Fruit fly (Drosophila melanogaster) whole organism, embryonic: ENCODE measurements around the gene CG6055.

ENCODE experiments used
- Abd-B ChIP-seq: fragments of 200-800 bp; sonication (Bioruptor generic); optimal IDR thresholded peaks from 2 replicates; lab custom pipeline; 2018; ENCODE audit warnings: missing biosample characterization, mild to moderate bottlenecking, missing genetic modification characterization, moderate library complexity
- Aef1 ChIP-seq: fragments of 200-800 bp; sonication (Bioruptor generic); IDR thresholded peaks from 3 replicates; pipeline ENCODE4 v1.3.6; 2022; ENCODE audit warnings: missing biosample characterization, missing genetic modification characterization
- Asciz ChIP-seq: fragments of 200-800 bp; sonication (Bioruptor generic); optimal IDR thresholded peaks from 2 replicates; lab custom pipeline; 2017; ENCODE audit warnings: missing biosample characterization, mild to moderate bottlenecking, missing genetic modification characterization, missing genetic modification reagents
- CG10366 ChIP-seq: fragments of 200-800 bp; sonication (Bioruptor generic); IDR thresholded peaks from 2 replicates; pipeline ENCODE4 v1.3.6; 2022; ENCODE audit warnings: missing biosample characterization, missing genetic modification characterization
- CG10979 ChIP-seq: fragments of 200-800 bp; sonication (Bioruptor generic); optimal IDR thresholded peaks from 2 replicates; lab custom pipeline; 2018; ENCODE audit warnings: missing biosample characterization, mild to moderate bottlenecking, missing genetic modification characterization, moderate library complexity
- CG11723 ChIP-seq: fragments of 200-800 bp; sonication (Bioruptor generic); optimal IDR thresholded peaks from 2 replicates; lab custom pipeline; 2017; ENCODE audit warnings: missing biosample characterization, mild to moderate bottlenecking, missing genetic modification characterization
- CG12104 ChIP-seq: fragments of 200-800 bp; sonication (Bioruptor generic); optimal IDR thresholded peaks from 3 replicates; lab custom pipeline; 2016; ENCODE audit warnings: missing biosample characterization, missing genetic modification characterization
- CG12155 ChIP-seq: fragments of 200-800 bp; sonication (Bioruptor generic); optimal IDR thresholded peaks from 3 replicates; lab custom pipeline; 2016; ENCODE audit warnings: missing biosample characterization, missing genetic modification characterization
- CG12769 ChIP-seq: fragments of 200-800 bp; sonication (Bioruptor generic); optimal IDR thresholded peaks from 2 replicates; lab custom pipeline; 2019; ENCODE audit warnings: missing biosample characterization, mild to moderate bottlenecking, missing genetic modification characterization, moderate library complexity
- CG13296 ChIP-seq: fragments of 200-800 bp; sonication (Bioruptor generic); optimal IDR thresholded peaks from 3 replicates; lab custom pipeline; 2018; ENCODE audit warnings: missing biosample characterization, mild to moderate bottlenecking, missing genetic modification characterization
- CG13894 ChIP-seq: fragments of 200-800 bp; sonication (Bioruptor generic); optimal IDR thresholded peaks from 3 replicates; lab custom pipeline; 2018; ENCODE audit warnings: missing biosample characterization, mild to moderate bottlenecking, missing genetic modification characterization, moderate library complexity
- CG14965 ChIP-seq: fragments of 200-800 bp; sonication (Bioruptor generic); optimal IDR thresholded peaks from 2 replicates; lab custom pipeline; 2016; ENCODE audit warnings: missing biosample characterization, missing genetic modification characterization, borderline replicate concordance
- CG15601 ChIP-seq: fragments of 200-800 bp; sonication (Bioruptor generic); optimal IDR thresholded peaks from 3 replicates; lab custom pipeline; 2019; ENCODE audit warnings: missing biosample characterization, mild to moderate bottlenecking, missing genetic modification characterization, moderate library complexity
- CG17359 ChIP-seq: fragments of 200-800 bp; sonication (Bioruptor generic); optimal IDR thresholded peaks from 3 replicates; lab custom pipeline; 2018; ENCODE audit warnings: missing biosample characterization, mild to moderate bottlenecking, missing genetic modification characterization, moderate library complexity
- CG18476 ChIP-seq: fragments of 200-800 bp; sonication (Bioruptor generic); optimal IDR thresholded peaks from 2 replicates; lab custom pipeline; 2016; ENCODE audit warnings: missing biosample characterization, mild to moderate bottlenecking, missing genetic modification characterization
- CG2889 ChIP-seq: fragments of 200-800 bp; sonication (Bioruptor generic); IDR thresholded peaks from 3 replicates; pipeline ENCODE4 v1.3.6; 2022; ENCODE audit warnings: missing biosample characterization, missing genetic modification characterization
- CG30403 ChIP-seq: fragments of 200-800 bp; sonication (Bioruptor generic); optimal IDR thresholded peaks from 3 replicates; lab custom pipeline; 2016; ENCODE audit warnings: missing biosample characterization, missing genetic modification characterization
- CG31441 ChIP-seq: fragments of 200-800 bp; sonication (Bioruptor generic); IDR thresholded peaks from 2 replicates; pipeline ENCODE4 v1.3.6; 2022; ENCODE audit warnings: missing biosample characterization, missing genetic modification characterization
- CG6254 ChIP-seq: fragments of 200-800 bp; sonication (Bioruptor generic); optimal IDR thresholded peaks from 3 replicates; lab custom pipeline; 2017; ENCODE audit warnings: mild to moderate bottlenecking, missing biosample characterization, missing genetic modification reagents, missing genetic modification characterization
- CG6683 ChIP-seq: fragments of 200-800 bp; sonication (Bioruptor generic); optimal IDR thresholded peaks from 2 replicates; lab custom pipeline; 2017; ENCODE audit warnings: missing biosample characterization, mild to moderate bottlenecking, missing genetic modification characterization, missing genetic modification reagents
- CG8478 ChIP-seq: fragments of >200 bp; optimal IDR thresholded peaks from 2 replicates; lab custom pipeline; 2018
- CHES-1-like ChIP-seq: fragments of 200-800 bp; sonication (Bioruptor generic); optimal IDR thresholded peaks from 2 replicates; lab custom pipeline; 2016; ENCODE audit warnings: missing biosample characterization, missing genetic modification characterization
- CoRest ChIP-seq: fragments of 200-800 bp; sonication (Bioruptor generic); optimal IDR thresholded peaks from 3 replicates; lab custom pipeline; 2018; ENCODE audit warnings: missing biosample characterization, mild to moderate bottlenecking, missing genetic modification characterization, moderate library complexity
- Dip2 ChIP-seq: fragments of 200-800 bp; sonication (Bioruptor generic); IDR thresholded peaks from 2 replicates; pipeline ENCODE4 v1.3.6; 2022; ENCODE audit warnings: missing biosample characterization, missing genetic modification characterization
- Eip74EF ChIP-seq, 2 experiments: fragments of 200-800 bp in 1 of 2; fragments of >200 bp in 1 of 2; sonication (Bioruptor generic) in 1 of 2; optimal IDR thresholded peaks; 2 replicates each; lab custom pipeline; 2017 to 2019; ENCODE audit warnings: missing biosample characterization in 2 of 2, missing genetic modification characterization in 2 of 2, mild to moderate bottlenecking in 1 of 2, moderate library complexity in 1 of 2
- Ets65A ChIP-seq: fragments of 200-800 bp; sonication (Bioruptor generic); peaks from one replicate; lab custom pipeline; 2016; ENCODE audit warnings: missing biosample characterization, missing genetic modification characterization
- Hey ChIP-seq: fragments of 200-800 bp; sonication (Bioruptor generic); optimal IDR thresholded peaks from 3 replicates; lab custom pipeline; 2018; ENCODE audit warnings: missing biosample characterization, mild to moderate bottlenecking, missing genetic modification characterization
- Kr ChIP-seq: fragments of 200-800 bp; sonication (Bioruptor generic); optimal IDR thresholded peaks from 2 replicates; lab custom pipeline; 2017; ENCODE audit warnings: missing biosample characterization, mild to moderate bottlenecking, missing genetic modification characterization
- Max ChIP-seq: fragments of 200-800 bp; sonication (Bioruptor generic); optimal IDR thresholded peaks from 2 replicates; lab custom pipeline; 2016; ENCODE audit warnings: missing biosample characterization, mild to moderate bottlenecking, missing genetic modification characterization
- NC2α ChIP-seq: fragments of 200-800 bp; sonication (Bioruptor generic); optimal IDR thresholded peaks from 2 replicates; lab custom pipeline; 2016; ENCODE audit warnings: missing biosample characterization, missing genetic modification characterization
- Neu2 ChIP-seq: fragments of 200-800 bp; sonication (Bioruptor generic); optimal IDR thresholded peaks from 3 replicates; lab custom pipeline; 2016; ENCODE audit warnings: missing biosample characterization, missing genetic modification characterization, borderline replicate concordance
- Oaz ChIP-seq: fragments of 200-800 bp; sonication (Bioruptor generic); IDR thresholded peaks from 2 replicates; pipeline ENCODE4 v1.3.6; 2022; ENCODE audit warnings: missing biosample characterization, missing genetic modification characterization
- Pdp1 ChIP-seq, 2 experiments: fragments of 200-800 bp; sonication (Bioruptor generic); optimal IDR thresholded peaks; 3 replicates each; lab custom pipeline; 2016; ENCODE audit warnings: missing biosample characterization in 2 of 2, missing genetic modification characterization in 2 of 2, mild to moderate bottlenecking in 1 of 2, moderate library complexity in 1 of 2
- Ssrp ChIP-seq: fragments of 200-800 bp; sonication (Bioruptor generic); optimal IDR thresholded peaks from 2 replicates; lab custom pipeline; 2018; ENCODE audit warnings: missing biosample characterization, mild to moderate bottlenecking, missing genetic modification characterization, moderate library complexity
- Trl ChIP-seq, 3 experiments: fragments of >200 bp in 2 of 3; fragments of 200-800 bp in 1 of 3; sonication (Bioruptor generic) in 1 of 3; optimal IDR thresholded peaks; 2 replicates in 1 of 3; 3 replicates in 2 of 3; lab custom pipeline; 2016 to 2017; ENCODE audit warnings: missing biosample characterization in 1 of 3, missing genetic modification characterization in 1 of 3
- danr ChIP-seq: fragments of 200-800 bp; sonication (Bioruptor generic); IDR thresholded peaks from 2 replicates; pipeline ENCODE4 v1.3.6; 2022; ENCODE audit warnings: missing biosample characterization, missing genetic modification characterization
- en ChIP-seq: fragments of 200-800 bp; sonication (Bioruptor generic); optimal IDR thresholded peaks from 2 replicates; lab custom pipeline; 2016; ENCODE audit warnings: missing biosample characterization, missing genetic modification characterization
- eve ChIP-seq, 2 experiments: fragments of >200 bp; optimal IDR thresholded peaks; 2 replicates each; lab custom pipeline; 2017; ENCODE audit warnings: missing biosample characterization in 2 of 2, missing genetic modification characterization in 2 of 2
- fd3F ChIP-seq: fragments of 200-800 bp; sonication (Bioruptor generic); optimal IDR thresholded peaks from 2 replicates; lab custom pipeline; 2018; ENCODE audit warnings: missing biosample characterization, mild to moderate bottlenecking, missing genetic modification characterization, moderate library complexity
- fu2 ChIP-seq: fragments of 200-800 bp; sonication (Bioruptor generic); optimal IDR thresholded peaks from 2 replicates; lab custom pipeline; 2016; ENCODE audit warnings: missing biosample characterization, missing genetic modification characterization
- pita ChIP-seq: fragments of 200-800 bp; sonication (Bioruptor generic); optimal IDR thresholded peaks from 2 replicates; lab custom pipeline; 2017; ENCODE audit warnings: missing biosample characterization, mild to moderate bottlenecking, missing genetic modification characterization
- repo ChIP-seq: fragments of 200-800 bp; sonication (Bioruptor generic); optimal IDR thresholded peaks from 2 replicates; lab custom pipeline; 2016; ENCODE audit warnings: missing biosample characterization, missing genetic modification characterization
- row ChIP-seq: fragments of 200-800 bp; sonication (Bioruptor generic); IDR thresholded peaks from 3 replicates; pipeline ENCODE4 v1.3.6; 2022; ENCODE audit warnings: missing biosample characterization, missing genetic modification characterization
- sima ChIP-seq: fragments of 200-800 bp; sonication (Bioruptor generic); optimal IDR thresholded peaks from 2 replicates; lab custom pipeline; 2016; ENCODE audit warnings: missing biosample characterization, missing genetic modification characterization
- so ChIP-seq: fragments of 200-800 bp; sonication (Bioruptor generic); IDR thresholded peaks from 3 replicates; pipeline ENCODE4 v1.3.6; 2022; ENCODE audit warnings: missing biosample characterization, missing genetic modification characterization
- tio ChIP-seq: fragments of 200-800 bp; sonication (Bioruptor generic); optimal IDR thresholded peaks from 2 replicates; lab custom pipeline; 2017; ENCODE audit warnings: missing biosample characterization, missing genetic modification characterization, inconsistent platforms
- twi ChIP-seq: fragments of 200-800 bp; optimal IDR thresholded peaks from 2 replicates; lab custom pipeline; 2019; ENCODE audit warnings: missing biosample characterization, mild to moderate bottlenecking, missing genetic modification characterization, moderate library complexity
- zen ChIP-seq: fragments of 200-800 bp; sonication (Bioruptor generic); optimal IDR thresholded peaks from 3 replicates; lab custom pipeline; 2018; ENCODE audit warnings: missing biosample characterization, mild to moderate bottlenecking, missing genetic modification characterization, moderate library complexity
- zfh1 ChIP-seq: fragments of 200-800 bp; sonication (Bioruptor generic); IDR thresholded peaks from 3 replicates; pipeline ENCODE4 v1.3.6; 2022; ENCODE audit warnings: missing biosample characterization, missing genetic modification characterization

CG6055 gene

dm6 chr2L:7424907-7425689, 41.2 kb upstream of the CG6055 start (continued):
- TF ChIP-seq CG13894 (peak; percentile 29), CG10366 (peak; percentile 63), Hey (no peak), en (GFP tag; lab: Kevin White, UChicago) (no peak), danr (GFP tag; lab: Robert Waterston, UW) (no peak), Eip74EF (GFP tag; optimal IDR thresholded peaks at IDR 0.05; lab: Kevin White, UChicago) (no peak), Ssrp (tag; lab: Kevin White, UChicago) (no peak), Abd-B (GFP tag; lab: Kevin White, UChicago) (peak; percentile 37), fd3F (GFP tag; lab: Kevin White, UChicago) (peak; percentile 51), CG6254 (GFP tag; lab: Kevin White, UChicago) (no peak), eve (GFP tag; optimal IDR thresholded peaks at IDR 0.05; lab: Kevin White, UChicago) (peak in 1 of 2 experiments; percentile 34), sima (GFP tag; lab: Kevin White, UChicago) (no peak), zfh1 (GFP tag; lab: Robert Waterston, UW) (0 out of 3 replicates have a peak, but pooled peaks have one; percentile 9), CG15601 (no peak), CG12155 (peak; percentile 77), so (peak; percentile 43; the same call in 1 of the 3 replicates), Trl (optimal IDR thresholded peaks at IDR 0.05; lab: Kevin White, UChicago) (peak; percentile 52 to 85), Trl (GFP tag; optimal IDR thresholded peaks at IDR 0.05; lab: Kevin White, UChicago) (peak; percentile 42), pita (GFP tag; lab: Kevin White, UChicago) (no peak), NC2α (GFP tag; lab: Kevin White, UChicago) (peak; percentile 1), CG31441 (GFP tag; lab: Robert Waterston, UW) (no peak), CG17359 (peak; percentile 12), Ets65A (peak; percentile 81), Aef1 (GFP tag; lab: Robert Waterston, UW) (peak; percentile 70), zen (tag; lab: Kevin White, UChicago) (peak; percentile 12), Dip2 (GFP tag; lab: Robert Waterston, UW) (no peak), repo (GFP tag; lab: Kevin White, UChicago) (peak; percentile 29), Kr (GFP tag; lab: Kevin White, UChicago) (no peak), Pdp1 (GFP tag; optimal IDR thresholded peaks at IDR 0.05; lab: Kevin White, UChicago) (peak; percentile 59 to 74), CG2889 (GFP tag; lab: Robert Waterston, UW) (peak; percentile 57; the same call in 1 of the 3 replicates), CG8478 (lab: Kevin White, UChicago) (no peak), CG10979 (no peak), twi (tag; lab: Kevin White, UChicago) (no peak), CG11723 (GFP tag; lab: Kevin White, UChicago) (no peak), CG14965 (GFP tag; lab: Kevin White, UChicago) (no peak), CG12104 (GFP tag; lab: Kevin White, UChicago) (no peak), CG30403 (GFP tag; lab: Kevin White, UChicago) (peak; percentile 58), Oaz (no peak), CG6683 (GFP tag; lab: Kevin White, UChicago) (no peak), tio (GFP tag; lab: Kevin White, UChicago) (no peak), CHES-1-like (peak; percentile 78), Max (peak; percentile 19), Asciz (GFP tag; lab: Kevin White, UChicago) (no peak), row (GFP tag; lab: Robert Waterston, UW) (peak; percentile 68), CG12769 (tag; lab: Kevin White, UChicago) (peak; percentile 89), CG18476 (GFP tag; lab: Kevin White, UChicago) (no peak), Neu2 (GFP tag; lab: Kevin White, UChicago) (no peak), CG13296 (no peak), fu2 (GFP tag; lab: Kevin White, UChicago) (peak; percentile 75), CoRest (tag; lab: Kevin White, UChicago) (peak; percentile 54)
